Fruit fly (Drosophila melanogaster) whole organism, embryonic: Measurements from ENCODE around the gene CG7912.
A peak's percentile ranks its signal among the peaks of the same experiment; 100 is the strongest.

ENCODE experiments used
- CG15073 ChIP-seq: fragments of 200-800 bp; sonication (Bioruptor generic); optimal IDR thresholded peaks from 2 replicates; lab custom pipeline; 2016; ENCODE audit warnings: missing biosample characterization, missing genetic modification characterization
- CG1603 ChIP-seq: fragments of 200-800 bp; sonication (Bioruptor generic); optimal IDR thresholded peaks from 2 replicates; lab custom pipeline; 2019; ENCODE audit warnings: missing biosample characterization, mild to moderate bottlenecking, missing genetic modification characterization, moderate library complexity
- CG31224 ChIP-seq: fragments of 200-800 bp; sonication (Bioruptor generic); IDR thresholded peaks from 2 replicates; pipeline ENCODE4 v1.3.6; 2022; ENCODE audit warnings: missing biosample characterization, missing genetic modification characterization
- CG32772 ChIP-seq: fragments of 200-800 bp; sonication (Bioruptor generic); IDR thresholded peaks from 2 replicates; pipeline ENCODE4 v1.3.6; 2022; ENCODE audit warnings: missing biosample characterization, missing genetic modification characterization
- CG4730 ChIP-seq: fragments of 200-800 bp; sonication (Bioruptor generic); IDR thresholded peaks from 2 replicates; pipeline ENCODE4 v1.3.6; 2022; ENCODE audit warnings: missing biosample characterization, missing genetic modification characterization
- CG4854 ChIP-seq: fragments of 200-800 bp; sonication (Bioruptor generic); optimal IDR thresholded peaks from 2 replicates; lab custom pipeline; 2016; ENCODE audit warnings: missing biosample characterization, missing genetic modification characterization, inconsistent platforms
- CG6689 ChIP-seq: fragments of 200-800 bp; sonication (Bioruptor generic); IDR thresholded peaks from 2 replicates; pipeline ENCODE4 v1.3.6; 2022; ENCODE audit warnings: missing biosample characterization, missing genetic modification characterization
- CG6854 ChIP-seq: fragments of 200-800 bp; sonication (Bioruptor generic); optimal IDR thresholded peaks from 3 replicates; lab custom pipeline; 2017; ENCODE audit warnings: missing biosample characterization, mild to moderate bottlenecking, missing genetic modification characterization
- CG8388 ChIP-seq: fragments of 200-800 bp; sonication (Bioruptor generic); optimal IDR thresholded peaks from 2 replicates; lab custom pipeline; 2019; ENCODE audit warnings: missing biosample characterization, mild to moderate bottlenecking, missing genetic modification characterization, moderate library complexity
- CrebB ChIP-seq: fragments of 200-800 bp; sonication (Bioruptor generic); optimal IDR thresholded peaks from 3 replicates; lab custom pipeline; 2018; ENCODE audit warnings: missing biosample characterization, mild to moderate bottlenecking, missing genetic modification characterization
- D19A ChIP-seq: fragments of 200-800 bp; optimal IDR thresholded peaks from 3 replicates; lab custom pipeline; 2019; ENCODE audit warnings: missing biosample characterization, mild to moderate bottlenecking, missing genetic modification characterization, moderate library complexity
- Ets65A ChIP-seq: fragments of 200-800 bp; sonication (Bioruptor generic); peaks from one replicate; lab custom pipeline; 2016; ENCODE audit warnings: missing biosample characterization, missing genetic modification characterization
- HHEX ChIP-seq: fragments of 200-800 bp; sonication (Bioruptor generic); optimal IDR thresholded peaks from 3 replicates; lab custom pipeline; 2017; ENCODE audit warnings: missing biosample characterization, mild to moderate bottlenecking, missing genetic modification characterization, missing genetic modification reagents
- Lpt ChIP-seq: fragments of >200 bp; optimal IDR thresholded peaks from 2 replicates; lab custom pipeline; 2018; ENCODE audit warnings: missing biosample characterization, missing genetic modification characterization
- Max ChIP-seq: fragments of 200-800 bp; sonication (Bioruptor generic); optimal IDR thresholded peaks from 2 replicates; lab custom pipeline; 2016; ENCODE audit warnings: missing biosample characterization, mild to moderate bottlenecking, missing genetic modification characterization
- Mrtf ChIP-seq: fragments of 200-800 bp; sonication (Bioruptor generic); IDR thresholded peaks from 3 replicates; pipeline ENCODE4 v1.3.6; 2022; ENCODE audit warnings: missing biosample characterization, missing genetic modification characterization
- Myb ChIP-seq: fragments of 200-800 bp; sonication (Bioruptor generic); optimal IDR thresholded peaks from 2 replicates; lab custom pipeline; 2016; ENCODE audit warnings: missing biosample characterization, missing genetic modification characterization
- Nf-YC ChIP-seq: fragments of 200-800 bp; optimal IDR thresholded peaks from 3 replicates; lab custom pipeline; 2019; ENCODE audit warnings: missing biosample characterization, mild to moderate bottlenecking, missing genetic modification characterization, moderate library complexity
- Sin3A ChIP-seq: fragments of >200 bp; optimal IDR thresholded peaks from 2 replicates; lab custom pipeline; 2018
- Sry-β ChIP-seq: fragments of 200-800 bp; sonication (Bioruptor generic); optimal IDR thresholded peaks from 2 replicates; lab custom pipeline; 2018; ENCODE audit warnings: missing biosample characterization, mild to moderate bottlenecking, missing genetic modification characterization, moderate library complexity
- YL-1 ChIP-seq: fragments of 200-800 bp; sonication (Bioruptor generic); optimal IDR thresholded peaks from 3 replicates; lab custom pipeline; 2017; ENCODE audit warnings: missing biosample characterization, mild to moderate bottlenecking, missing genetic modification characterization
- aop ChIP-seq: fragments of 200-800 bp; sonication (Bioruptor generic); IDR thresholded peaks from 2 replicates; pipeline ENCODE4 v1.3.6; 2022; ENCODE audit warnings: missing biosample characterization, missing genetic modification characterization
- az2 ChIP-seq: fragments of 200-800 bp; sonication (Bioruptor generic); optimal IDR thresholded peaks from 3 replicates; lab custom pipeline; 2016; ENCODE audit warnings: missing biosample characterization, missing genetic modification characterization
- bowl ChIP-seq: fragments of 200-800 bp; sonication (Bioruptor generic); IDR thresholded peaks from 2 replicates; pipeline ENCODE4 v1.3.6; 2022; ENCODE audit warnings: missing biosample characterization, missing genetic modification characterization
- bsh ChIP-seq, 2 experiments: fragments of 200-800 bp; sonication (Bioruptor generic); optimal IDR thresholded peaks; 2 replicates each; lab custom pipeline; 2017 to 2018; ENCODE audit warnings: mild to moderate bottlenecking in 2 of 2, missing biosample characterization in 2 of 2, missing genetic modification characterization in 2 of 2, moderate library complexity in 1 of 2
- chm ChIP-seq: fragments of 200-800 bp; sonication (Bioruptor generic); IDR thresholded peaks from 2 replicates; pipeline ENCODE4 v1.3.6; 2022; ENCODE audit warnings: missing biosample characterization, missing genetic modification characterization
- crc ChIP-seq: fragments of 200-800 bp; sonication (Bioruptor generic); optimal IDR thresholded peaks from 2 replicates; lab custom pipeline; 2016; ENCODE audit warnings: missing biosample characterization, missing genetic modification characterization
- dmrt11E ChIP-seq: fragments of 200-800 bp; sonication (Bioruptor generic); optimal IDR thresholded peaks from 3 replicates; lab custom pipeline; 2018; ENCODE audit warnings: missing biosample characterization, mild to moderate bottlenecking, missing genetic modification characterization, moderate library complexity
- eve ChIP-seq, 2 experiments: fragments of >200 bp; optimal IDR thresholded peaks; 2 replicates each; lab custom pipeline; 2017; ENCODE audit warnings: missing biosample characterization in 2 of 2, missing genetic modification characterization in 2 of 2
- fd102C ChIP-seq: fragments of 200-800 bp; sonication (Bioruptor generic); optimal IDR thresholded peaks from 2 replicates; lab custom pipeline; 2018; ENCODE audit warnings: missing biosample characterization, mild to moderate bottlenecking, missing genetic modification characterization, moderate library complexity
- fd3F ChIP-seq: fragments of 200-800 bp; sonication (Bioruptor generic); optimal IDR thresholded peaks from 2 replicates; lab custom pipeline; 2018; ENCODE audit warnings: missing biosample characterization, mild to moderate bottlenecking, missing genetic modification characterization, moderate library complexity
- gsb-n ChIP-seq: fragments of 200-800 bp; sonication (Bioruptor generic); optimal IDR thresholded peaks from 3 replicates; lab custom pipeline; 2018; ENCODE audit warnings: missing biosample characterization, mild to moderate bottlenecking, missing genetic modification characterization
- jing ChIP-seq: fragments of 200-800 bp; sonication (Bioruptor generic); optimal IDR thresholded peaks from 2 replicates; lab custom pipeline; 2018; ENCODE audit warnings: missing biosample characterization, mild to moderate bottlenecking, missing genetic modification characterization
- lilli ChIP-seq: fragments of 200-800 bp; sonication (Bioruptor generic); optimal IDR thresholded peaks from 3 replicates; lab custom pipeline; 2016; ENCODE audit warnings: missing biosample characterization, missing genetic modification characterization
- mam ChIP-seq: fragments of 200-800 bp; sonication (Bioruptor generic); optimal IDR thresholded peaks from 3 replicates; lab custom pipeline; 2016; ENCODE audit warnings: missing biosample characterization, missing genetic modification characterization
- p53 ChIP-seq: fragments of 200-800 bp; sonication (Bioruptor generic); optimal IDR thresholded peaks from 2 replicates; lab custom pipeline; 2016; ENCODE audit warnings: missing biosample characterization, missing genetic modification characterization
- pros ChIP-seq: fragments of 200-800 bp; sonication (Bioruptor generic); optimal IDR thresholded peaks from 3 replicates; lab custom pipeline; 2019; ENCODE audit warnings: missing biosample characterization, mild to moderate bottlenecking, missing genetic modification characterization, moderate library complexity
- trem ChIP-seq: fragments of 200-800 bp; optimal IDR thresholded peaks from 3 replicates; lab custom pipeline; 2019; ENCODE audit warnings: missing biosample characterization, mild to moderate bottlenecking, missing genetic modification characterization, moderate library complexity

CG7912 gene

dm6 chr3R:30046029-30047001 lies 37.3 kb upstream of the CG7912 start, which contains the start of the genes RpL32 and CG7943 (continued):
- TF ChIP-seq fd102C (GFP tag; lab: Kevin White, UChicago) (peak; percentile 81), aop (peak; percentile 88), Myb (GFP tag; lab: Kevin White, UChicago) (peak; percentile 84), az2 (peak; percentile 70), dmrt11E (tag; lab: Kevin White, UChicago) (peak; percentile 79), bsh (GFP tag; optimal IDR thresholded peaks at IDR 0.05; lab: Kevin White, UChicago) (peak in 1 of 2 experiments; percentile 84), CG15073 (GFP tag; lab: Kevin White, UChicago) (peak; percentile 53), gsb-n (tag; lab: Kevin White, UChicago) (peak; percentile 76), D19A (tag; lab: Kevin White, UChicago) (peak; percentile 77), HHEX (GFP tag; lab: Kevin White, UChicago) (peak; percentile 95), CG1603 (peak; percentile 96), CG32772 (GFP tag; lab: Robert Waterston, UW) (peak; percentile 94), bowl (GFP tag; lab: Robert Waterston, UW) (peak; percentile 89), eve (GFP tag; optimal IDR thresholded peaks at IDR 0.05; lab: Kevin White, UChicago) (peak in 1 of 2 experiments; percentile 77), p53 (GFP tag; lab: Kevin White, UChicago) (peak; percentile 94), chm (GFP tag; lab: Robert Waterston, UW) (peak; percentile 97), CG6689 (GFP tag; lab: Robert Waterston, UW) (peak; percentile 92), CG6854 (GFP tag; lab: Kevin White, UChicago) (peak; percentile 93), lilli (GFP tag; lab: Kevin White, UChicago) (peak; percentile 93), Lpt (GFP tag; lab: Kevin White, UChicago) (no peak), Nf-YC (tag; lab: Kevin White, UChicago) (peak; percentile 86), YL-1 (GFP tag; lab: Kevin White, UChicago) (peak; percentile 96), jing (GFP tag; lab: Kevin White, UChicago) (peak; percentile 66), CG4854 (GFP tag; lab: Kevin White, UChicago) (peak; percentile 92), Max (GFP tag; lab: Kevin White, UChicago) (peak; percentile 97), CrebB (tag; lab: Kevin White, UChicago) (peak; percentile 87), fd3F (GFP tag; lab: Kevin White, UChicago) (peak; percentile 85), Ets65A (peak; percentile 99), Mrtf (peak; percentile 85), pros (GFP tag; lab: Kevin White, UChicago) (peak; percentile 54), CG31224 (GFP tag; lab: Robert Waterston, UW) (peak; percentile 90), CG4730 (GFP tag; lab: Robert Waterston, UW) (peak; percentile 86), crc (GFP tag; lab: Kevin White, UChicago) (peak; percentile 95), Sry-β (GFP tag; lab: Kevin White, UChicago) (peak; percentile 78), CG8388 (GFP tag; lab: Kevin White, UChicago) (peak; percentile 82), trem (tag; lab: Kevin White, UChicago) (peak; percentile 93), Sin3A (peak; percentile 98), mam (GFP tag; lab: Kevin White, UChicago) (peak; percentile 99)
